Worm (Caenorhabditis elegans) whole organism, early embryonic: ENCODE results near the gene enri-2.

Experiments
- B0310.2 ChIP-seq: sonication (generic microtip); optimal IDR thresholded peaks from 2 replicates; lab custom pipeline; 2016; ENCODE audit warnings: mild to moderate bottlenecking, missing genetic modification characterization, missing compliant biosample characterization
- F13C5.2 ChIP-seq: sonication (generic microtip); optimal IDR thresholded peaks from 2 replicates; lab custom pipeline; 2017; ENCODE audit warnings: mild to moderate bottlenecking, missing genetic modification characterization, inconsistent platforms, missing compliant biosample characterization
- aly-1 ChIP-seq: sonication (generic microtip); optimal IDR thresholded peaks from 2 replicates; lab custom pipeline; 2016; ENCODE audit warnings: missing genetic modification characterization, missing compliant biosample characterization
- ama-1 ChIP-seq: fragments of 150-350 bp; optimal IDR thresholded peaks from 2 replicates; lab custom pipeline; 2014
- ceh-13 ChIP-seq: fragments of 200-800 bp; sonication (Bioruptor generic); optimal IDR thresholded peaks from 2 replicates; lab custom pipeline; 2018; ENCODE audit warnings: mild to moderate bottlenecking, missing genetic modification characterization, missing compliant biosample characterization
- ceh-36 ChIP-seq: sonication (generic microtip); optimal IDR thresholded peaks from 2 replicates; lab custom pipeline; 2016; ENCODE audit warnings: missing genetic modification characterization, inconsistent platforms, missing compliant biosample characterization
- ets-7 ChIP-seq: sonication (generic microtip); optimal IDR thresholded peaks from 2 replicates; lab custom pipeline; 2016; ENCODE audit warnings: missing genotype, missing genetic modification characterization, missing compliant biosample characterization
- flt-1 ChIP-seq: fragments of 200-800 bp; sonication (Bioruptor generic); IDR thresholded peaks from 2 replicates; pipeline ENCODE4 v1.3.6; 2022; ENCODE audit warnings: missing genetic modification characterization, missing compliant biosample characterization
- hmbx-1 ChIP-seq: sonication (generic microtip); optimal IDR thresholded peaks from 2 replicates; lab custom pipeline; 2016; ENCODE audit warnings: mild to moderate bottlenecking, missing genetic modification characterization, missing compliant biosample characterization
- hmg-4 ChIP-seq: fragments of 200-800 bp; sonication (Bioruptor generic); optimal IDR thresholded peaks from 2 replicates; lab custom pipeline; 2018; ENCODE audit warnings: mild to moderate bottlenecking, missing genetic modification characterization, missing compliant biosample characterization
- hnd-1 ChIP-seq: sonication (generic microtip); optimal IDR thresholded peaks from 2 replicates; lab custom pipeline; 2016; ENCODE audit warnings: missing genetic modification characterization, missing compliant biosample characterization
- pes-1 ChIP-seq: fragments of 200-800 bp; sonication (Bioruptor generic); IDR thresholded peaks from 2 replicates; pipeline ENCODE4 v1.3.6; 2022; ENCODE audit warnings: missing genetic modification reagents, missing genetic modification characterization, missing compliant biosample characterization
- scrt-1 ChIP-seq: fragments of 200-800 bp; sonication (Bioruptor generic); IDR thresholded peaks from 2 replicates; pipeline ENCODE4 v1.3.6; 2022; ENCODE audit warnings: missing genetic modification characterization, missing compliant biosample characterization
- sea-1 ChIP-seq: fragments of 200-800 bp; sonication (Bioruptor generic); conservative IDR thresholded peaks from 2 replicates; pipeline ENCODE4 v1.3.6; 2022; ENCODE audit warnings: missing genetic modification characterization, missing compliant biosample characterization
- tbx-11 ChIP-seq: fragments of 200-800 bp; sonication (Bioruptor generic); IDR thresholded peaks from 2 replicates; pipeline ENCODE4 v1.3.6; 2022; ENCODE audit warnings: missing genetic modification characterization, missing compliant biosample characterization
- tbx-37 ChIP-seq: fragments of 200-800 bp; sonication (Bioruptor generic); conservative IDR thresholded peaks from 2 replicates; pipeline ENCODE4 v1.3.6; 2022; ENCODE audit warnings: missing genetic modification reagents, missing genetic modification characterization, missing compliant biosample characterization
- tra-4 ChIP-seq: sonication (generic microtip); optimal IDR thresholded peaks from 2 replicates; lab custom pipeline; 2017; ENCODE audit warnings: missing genetic modification characterization, missing compliant biosample characterization

enri-2 gene

ce11 chrX:14559519-14560296 lies 14.1 kb downstream of the enri-2 start:
- no peak for TF ChIP-seq ama-1
- no peak for TF ChIP-seq tbx-11 (GFP tag; lab: Robert Waterston, UW)

- TF ChIP-seq F13C5.2 (tag; lab: Kevin White, UChicago) (peak; percentile 34), sea-1 (GFP tag; lab: Robert Waterston, UW) (no peak), hnd-1 (tag; lab: Kevin White, UChicago) (no peak), ama-1 (no peak), scrt-1 (GFP tag; lab: Robert Waterston, UW) (no peak), pes-1 (GFP tag; lab: Robert Waterston, UW) (no peak)
Observed at ce11 chrX:14560297-14560680, 14.6 kb downstream of the enri-2 start.

- TF ChIP-seq F13C5.2 (tag; lab: Kevin White, UChicago) (peak; percentile 12), hnd-1 (tag; lab: Kevin White, UChicago) (no peak), ets-7 (tag; lab: Kevin White, UChicago) (no peak), ama-1 (no peak), tra-4 (tag; lab: Kevin White, UChicago) (no peak), B0310.2 (tag; lab: Kevin White, UChicago) (no peak), tbx-11 (GFP tag; lab: Robert Waterston, UW) (no peak), ceh-36 (tag; lab: Kevin White, UChicago) (no peak)
Observed at ce11 chrX:14561416-14561973, 15.9 kb downstream of the enri-2 start.

- TF ChIP-seq tra-4 (tag; lab: Kevin White, UChicago) (no peak), ceh-36 (tag; lab: Kevin White, UChicago) (no peak), ets-7 (tag; lab: Kevin White, UChicago) (no peak), hmg-4 (GFP tag; lab: Kevin White, UChicago) (no peak), pes-1 (GFP tag; lab: Robert Waterston, UW) (no peak), ceh-13 (GFP tag; lab: Kevin White, UChicago) (no peak), F13C5.2 (tag; lab: Kevin White, UChicago) (no peak), scrt-1 (GFP tag; lab: Robert Waterston, UW) (no peak), ama-1 (no peak), flt-1 (GFP tag; lab: Robert Waterston, UW) (no peak), tbx-11 (GFP tag; lab: Robert Waterston, UW) (no peak), hmbx-1 (tag; lab: Kevin White, UChicago) (no peak), sea-1 (GFP tag; lab: Robert Waterston, UW) (no peak), hnd-1 (tag; lab: Kevin White, UChicago) (no peak), B0310.2 (tag; lab: Kevin White, UChicago) (no peak), tbx-37 (no peak), aly-1 (tag; lab: Kevin White, UChicago) (no peak)
Observed at ce11 chrX:14562286-14563086, 16.8 kb downstream of the enri-2 start.

ce11 chrX:14563818-14564217 lies 18.2 kb downstream of the enri-2 start:
- no peak for TF ChIP-seq hmbx-1 (tag; lab: Kevin White, UChicago)
- no peak for TF ChIP-seq hmg-4 (GFP tag; lab: Kevin White, UChicago)
- no peak for TF ChIP-seq ceh-13 (GFP tag; lab: Kevin White, UChicago)
- no peak for TF ChIP-seq tbx-37
- no peak for TF ChIP-seq tra-4 (tag; lab: Kevin White, UChicago)
- TF ChIP-seq F13C5.2 (tag; lab: Kevin White, UChicago) = no peak
- no peak for TF ChIP-seq flt-1 (GFP tag; lab: Robert Waterston, UW)
- TF ChIP-seq scrt-1 (GFP tag; lab: Robert Waterston, UW) = no peak

- no peak for TF ChIP-seq scrt-1 (GFP tag; lab: Robert Waterston, UW)
- TF ChIP-seq ets-7 (tag; lab: Kevin White, UChicago) = no peak
- no peak for TF ChIP-seq ceh-36 (tag; lab: Kevin White, UChicago)
- TF ChIP-seq B0310.2 (tag; lab: Kevin White, UChicago) = no peak
- no peak for TF ChIP-seq flt-1 (GFP tag; lab: Robert Waterston, UW)
- TF ChIP-seq hnd-1 (tag; lab: Kevin White, UChicago) = no peak
- no peak for TF ChIP-seq sea-1 (GFP tag; lab: Robert Waterston, UW)
- no peak for TF ChIP-seq tbx-37
- no peak for TF ChIP-seq tbx-11 (GFP tag; lab: Robert Waterston, UW)
- TF ChIP-seq aly-1 (tag; lab: Kevin White, UChicago) = no peak
- no peak for TF ChIP-seq F13C5.2 (tag; lab: Kevin White, UChicago)
- TF ChIP-seq ceh-13 (GFP tag; lab: Kevin White, UChicago) = no peak
Observed at ce11 chrX:14565245-14565644, 19.6 kb downstream of the enri-2 start.

- TF ChIP-seq hmg-4 (GFP tag; lab: Kevin White, UChicago) = no peak
- no peak for TF ChIP-seq B0310.2 (tag; lab: Kevin White, UChicago)
- no peak for TF ChIP-seq tbx-11 (GFP tag; lab: Robert Waterston, UW)
- TF ChIP-seq hmbx-1 (tag; lab: Kevin White, UChicago) = no peak
- TF ChIP-seq ama-1 = no peak
- no peak for TF ChIP-seq ets-7 (tag; lab: Kevin White, UChicago)
- no peak for TF ChIP-seq flt-1 (GFP tag; lab: Robert Waterston, UW)
- TF ChIP-seq pes-1 (GFP tag; lab: Robert Waterston, UW) = no peak
- TF ChIP-seq hnd-1 (tag; lab: Kevin White, UChicago) = no peak
- no peak for TF ChIP-seq ceh-13 (GFP tag; lab: Kevin White, UChicago)
- TF ChIP-seq tra-4 (tag; lab: Kevin White, UChicago) = no peak
- TF ChIP-seq tbx-37 = no peak
- no peak for TF ChIP-seq scrt-1 (GFP tag; lab: Robert Waterston, UW)
- no peak for TF ChIP-seq sea-1 (GFP tag; lab: Robert Waterston, UW)
- no peak for TF ChIP-seq ceh-36 (tag; lab: Kevin White, UChicago)
Observed at ce11 chrX:14566047-14566446, 20.4 kb downstream of the enri-2 start.
